Worm (Caenorhabditis elegans) whole organism, L1 larva: ENCODE measurements around the gene nhr-1.
A peak's percentile ranks its signal among the peaks of the same experiment; 100 is the strongest.

Experiments used
- C04F5.9 ChIP-seq: sonication (generic microtip); optimal IDR thresholded peaks from 2 replicates; lab custom pipeline; 2016; ENCODE audit warnings: missing genetic modification characterization, missing compliant biosample characterization
- alr-1 ChIP-seq: fragments of 200-800 bp; sonication (Bioruptor generic); optimal IDR thresholded peaks from 2 replicates; lab custom pipeline; 2018; ENCODE audit warnings: borderline replicate concordance, mild to moderate bottlenecking, missing genetic modification characterization, missing compliant biosample characterization
- aly-2 ChIP-seq: fragments of 150-350 bp; optimal IDR thresholded peaks from 2 replicates; lab custom pipeline; 2014; ENCODE audit warnings: missing biosample characterization, missing genetic modification characterization
- ceh-8 ChIP-seq: fragments of 200-800 bp; sonication (Bioruptor generic); optimal IDR thresholded peaks from 2 replicates; lab custom pipeline; 2018; ENCODE audit warnings: mild to moderate bottlenecking, missing genetic modification characterization, moderate library complexity, missing compliant biosample characterization
- ceh-90 ChIP-seq: sonication (generic microtip); optimal IDR thresholded peaks from 2 replicates; lab custom pipeline; 2016; ENCODE audit warnings: missing genetic modification characterization, missing compliant biosample characterization
- ces-1 ChIP-seq: fragments of 150-350 bp; optimal IDR thresholded peaks from 2 replicates; lab custom pipeline; 2014; ENCODE audit warnings: missing biosample characterization, missing genetic modification reagents, missing genetic modification characterization
- dpl-1 ChIP-seq, 3 experiments: fragments of 150-350 bp in 2 of 3; sonication (generic microtip) in 1 of 3; optimal IDR thresholded peaks; 2 replicates each; lab custom pipeline; 2014 to 2017; ENCODE audit warnings: missing biosample characterization in 3 of 3, missing genetic modification characterization in 3 of 3, missing genetic modification reagents in 3 of 3
- efl-1 ChIP-seq, 4 experiments: fragments of 150-350 bp; optimal IDR thresholded peaks in 3 of 4; peaks in 1 of 4; 1 replicate in 1 of 4; 2 replicates in 3 of 4; lab custom pipeline; 2014; ENCODE audit warnings: missing biosample characterization in 2 of 4, missing genetic modification characterization in 2 of 4, missing genetic modification reagents in 2 of 4
- egl-13 ChIP-seq: sonication (generic microtip); optimal IDR thresholded peaks from 2 replicates; lab custom pipeline; 2016; ENCODE audit warnings: missing genotype, missing genetic modification reagents, missing genetic modification characterization, missing compliant biosample characterization
- elt-2 ChIP-seq: sonication (generic microtip); optimal IDR thresholded peaks from 2 replicates; lab custom pipeline; 2016; ENCODE audit warnings: missing genetic modification characterization, mild to moderate bottlenecking, inconsistent platforms, missing compliant biosample characterization, missing genetic modification reagents
- elt-3 ChIP-seq, 6 experiments: fragments of 150-350 bp in 1 of 6; sonication (generic microtip); optimal IDR thresholded peaks; 2 replicates each; lab custom pipeline; 2017 to 2018; ENCODE audit warnings: missing biosample characterization in 6 of 6, missing genetic modification characterization in 6 of 6, inconsistent platforms in 1 of 6
- fkh-10 ChIP-seq: sonication (generic microtip); optimal IDR thresholded peaks from 2 replicates; lab custom pipeline; 2017; ENCODE audit warnings: missing biosample characterization, missing genetic modification reagents, missing genetic modification characterization
- fkh-8 ChIP-seq: sonication (generic microtip); optimal IDR thresholded peaks from 2 replicates; lab custom pipeline; 2016; ENCODE audit warnings: mild to moderate bottlenecking, missing genetic modification characterization, missing compliant biosample characterization
- hlh-17 ChIP-seq: fragments of 200-800 bp; sonication (Bioruptor generic); optimal IDR thresholded peaks from 2 replicates; lab custom pipeline; 2018; ENCODE audit warnings: missing genetic modification characterization, mild to moderate bottlenecking, missing compliant biosample characterization, moderate library complexity, borderline replicate concordance
- hlh-4 ChIP-seq: sonication (generic microtip); optimal IDR thresholded peaks from 2 replicates; lab custom pipeline; 2016; ENCODE audit warnings: mild to moderate bottlenecking, missing genetic modification characterization, missing compliant biosample characterization
- jun-1 ChIP-seq: fragments of 150-350 bp; optimal IDR thresholded peaks from 2 replicates; lab custom pipeline; 2014; ENCODE audit warnings: missing biosample characterization, missing genetic modification reagents, missing genetic modification characterization
- lin-14 ChIP-seq: fragments of 200-800 bp; sonication (Bioruptor generic); optimal IDR thresholded peaks from 2 replicates; lab custom pipeline; 2018; ENCODE audit warnings: mild to moderate bottlenecking, missing genetic modification characterization, moderate library complexity, missing compliant biosample characterization
- lin-35 ChIP-seq, 2 experiments: fragments of 150-350 bp; optimal IDR thresholded peaks; 2 replicates each; lab custom pipeline; 2014; ENCODE audit warnings: missing biosample characterization in 2 of 2, missing genetic modification characterization in 2 of 2, missing genetic modification reagents in 2 of 2
- lir-3 ChIP-seq: sonication (generic microtip); optimal IDR thresholded peaks from 2 replicates; lab custom pipeline; 2016; ENCODE audit warnings: mild to moderate bottlenecking, missing genetic modification characterization, moderate library complexity, missing compliant biosample characterization; ENCODE audit not compliant: poor library complexity
- lsy-2 ChIP-seq, 2 experiments: fragments of 150-350 bp; optimal IDR thresholded peaks; 2 replicates each; lab custom pipeline; 2014; ENCODE audit warnings: missing biosample characterization in 2 of 2, missing genetic modification characterization in 2 of 2
- mab-9 ChIP-seq: fragments of 200-800 bp; sonication (Bioruptor generic); IDR thresholded peaks from 2 replicates; pipeline ENCODE4 v1.3.6; 2022; ENCODE audit warnings: missing genetic modification reagents, missing genetic modification characterization, missing compliant biosample characterization
- mdl-1 ChIP-seq, 2 experiments: fragments of 150-350 bp; optimal IDR thresholded peaks; 2 replicates each; lab custom pipeline; 2014 to 2017; ENCODE audit warnings: missing biosample characterization in 2 of 2, missing genetic modification characterization in 2 of 2, inconsistent platforms in 1 of 2
- mep-1 ChIP-seq: fragments of 150-350 bp; optimal IDR thresholded peaks from 2 replicates; lab custom pipeline; 2014; ENCODE audit warnings: missing biosample characterization, missing genetic modification characterization
- nhr-12 ChIP-seq: sonication (generic microtip); optimal IDR thresholded peaks from 2 replicates; lab custom pipeline; 2017; ENCODE audit warnings: missing biosample characterization, missing genetic modification characterization
- nhr-19 ChIP-seq: fragments of 200-800 bp; sonication (Bioruptor generic); conservative IDR thresholded peaks from 2 replicates; pipeline ENCODE4 v1.3.6; 2022; ENCODE audit warnings: missing genetic modification characterization, missing compliant biosample characterization
- nhr-20 ChIP-seq: sonication (generic microtip); optimal IDR thresholded peaks from 2 replicates; lab custom pipeline; 2016; ENCODE audit warnings: mild to moderate bottlenecking, missing genetic modification characterization, missing compliant biosample characterization
- nhr-28 ChIP-seq: fragments of 150-350 bp; optimal IDR thresholded peaks from 2 replicates; lab custom pipeline; 2014; ENCODE audit warnings: missing biosample characterization, missing genetic modification characterization
- nhr-71 ChIP-seq: sonication (generic microtip); optimal IDR thresholded peaks from 2 replicates; lab custom pipeline; 2016; ENCODE audit warnings: mild to moderate bottlenecking, missing genetic modification characterization, moderate library complexity, missing compliant biosample characterization
- nhr-76 ChIP-seq: sonication (generic microtip); optimal IDR thresholded peaks from 2 replicates; lab custom pipeline; 2017; ENCODE audit warnings: missing biosample characterization, missing genetic modification characterization
- nhr-77 ChIP-seq: fragments of 150-350 bp; optimal IDR thresholded peaks from 2 replicates; lab custom pipeline; 2014; ENCODE audit warnings: missing biosample characterization, missing genetic modification characterization
- nhr-84 ChIP-seq: sonication (generic microtip); optimal IDR thresholded peaks from 2 replicates; lab custom pipeline; 2017; ENCODE audit warnings: missing biosample characterization, missing genetic modification characterization
- nhr-85 ChIP-seq: sonication (generic microtip); peaks from one replicate; lab custom pipeline; 2016; ENCODE audit warnings: missing genetic modification characterization, inconsistent platforms, missing compliant biosample characterization
- nhr-90 ChIP-seq: sonication (generic microtip); optimal IDR thresholded peaks from 2 replicates; lab custom pipeline; 2016; ENCODE audit warnings: mild to moderate bottlenecking, missing genetic modification characterization, missing compliant biosample characterization; ENCODE audit not compliant: poor library complexity
- pqm-1 ChIP-seq: sonication (generic microtip); optimal IDR thresholded peaks from 3 replicates; lab custom pipeline; 2017; ENCODE audit warnings: missing biosample characterization, missing genetic modification characterization
- rnt-1 ChIP-seq: sonication (generic microtip); optimal IDR thresholded peaks from 2 replicates; lab custom pipeline; 2016; ENCODE audit warnings: mild to moderate bottlenecking, missing genetic modification characterization, moderate library complexity, missing compliant biosample characterization
- snu-23 ChIP-seq: sonication (generic microtip); optimal IDR thresholded peaks from 2 replicates; lab custom pipeline; 2016; ENCODE audit warnings: missing genetic modification characterization, missing compliant biosample characterization
- sptf-1 ChIP-seq: fragments of 150-350 bp; optimal IDR thresholded peaks from 2 replicates; lab custom pipeline; 2014; ENCODE audit warnings: missing biosample characterization, missing genetic modification characterization
- sup-37 ChIP-seq: fragments of 200-800 bp; sonication (Bioruptor generic); optimal IDR thresholded peaks from 2 replicates; lab custom pipeline; 2018; ENCODE audit warnings: mild to moderate bottlenecking, missing genetic modification characterization, missing compliant biosample characterization
- unc-130 ChIP-seq: fragments of 150-350 bp; optimal IDR thresholded peaks from 2 replicates; lab custom pipeline; 2017; ENCODE audit warnings: missing biosample characterization, missing genetic modification characterization, inconsistent platforms
- unc-30 ChIP-seq: sonication (generic microtip); optimal IDR thresholded peaks from 2 replicates; lab custom pipeline; 2017; ENCODE audit warnings: missing biosample characterization, missing genetic modification characterization
- zag-1 ChIP-seq: fragments of 150-350 bp; optimal IDR thresholded peaks from 2 replicates; lab custom pipeline; 2014; ENCODE audit warnings: missing biosample characterization, missing genetic modification characterization
- zip-4 ChIP-seq: fragments of 200-800 bp; sonication (Bioruptor generic); optimal IDR thresholded peaks from 2 replicates; lab custom pipeline; 2018; ENCODE audit warnings: mild to moderate bottlenecking, missing genetic modification characterization, moderate library complexity, missing compliant biosample characterization
- ztf-11 ChIP-seq, 2 experiments: sonication (generic microtip); optimal IDR thresholded peaks; 2 replicates each; lab custom pipeline; 2016 to 2017; ENCODE audit warnings: missing genetic modification characterization in 2 of 2, missing biosample characterization in 1 of 2, missing compliant biosample characterization in 1 of 2

The nhr-1 gene

ce11 chrX:17466615-17467014 is 47.2 kb upstream of the nhr-1 start, which contains the start of gene ZK54.3 (continued):
- TF ChIP-seq unc-30 (no peak), nhr-90 (tag; lab: Kevin White, UChicago) (no peak), ceh-90 (tag; lab: Kevin White, UChicago) (no peak), dpl-1 (GFP tag; optimal IDR thresholded peaks at IDR 0.05; lab: Kevin White, UChicago) (no peak), lir-3 (tag; lab: Kevin White, UChicago) (no peak), pqm-1 (tag; lab: Kevin White, UChicago) (no peak), zip-4 (GFP tag; lab: Kevin White, UChicago) (no peak), zag-1 (tag; lab: Kevin White, UChicago) (no peak), sptf-1 (no peak), nhr-76 (tag; lab: Kevin White, UChicago) (no peak), jun-1 (tag; lab: Kevin White, UChicago) (no peak), nhr-12 (tag; lab: Kevin White, UChicago) (no peak)

ce11 chrX:17468483-17468882 is 45.4 kb upstream of the nhr-1 start:
- TF ChIP-seq aly-2 (tag; lab: Kevin White, UChicago) (no peak), egl-13 (tag; lab: Kevin White, UChicago) (no peak), nhr-71 (tag; lab: Kevin White, UChicago) (no peak), snu-23 (no peak)

- TF ChIP-seq nhr-20 (tag; lab: Kevin White, UChicago) (peak; percentile 44), elt-2 (tag; lab: Kevin White, UChicago) (peak; percentile 74), unc-130 (tag; lab: Kevin White, UChicago) (no peak), pqm-1 (tag; lab: Kevin White, UChicago) (peak; percentile 64), ceh-8 (GFP tag; lab: Kevin White, UChicago) (no peak), mdl-1 (tag; optimal IDR thresholded peaks at IDR 0.05; lab: Kevin White, UChicago) (peak in 1 of 2 experiments; percentile 18), jun-1 (tag; lab: Kevin White, UChicago) (peak; percentile 14), lin-14 (peak; percentile 6), lin-35 (GFP tag; optimal IDR thresholded peaks at IDR 0.05; lab: Kevin White, UChicago) (peak in 1 of 2 experiments; percentile 37)
Measured at ce11 chrX:17471703-17472102, 42.2 kb upstream of the nhr-1 start.

ce11 chrX:17472917-17473316 is 40.9 kb upstream of the nhr-1 start:
- TF ChIP-seq unc-130 (tag; lab: Kevin White, UChicago) (peak; percentile 45), lin-35 (GFP tag; optimal IDR thresholded peaks at IDR 0.05; lab: Kevin White, UChicago) (peak in 1 of 2 experiments; percentile 38), mdl-1 (tag; optimal IDR thresholded peaks at IDR 0.05; lab: Kevin White, UChicago) (peak in 1 of 2 experiments; percentile 61), nhr-90 (tag; lab: Kevin White, UChicago) (peak; percentile 25), nhr-12 (tag; lab: Kevin White, UChicago) (no peak), alr-1 (no peak), elt-3 (tag; optimal IDR thresholded peaks at IDR 0.05; lab: Kevin White, UChicago) (no peak), mep-1 (tag; lab: Kevin White, UChicago) (peak; percentile 4), lin-14 (peak; percentile 45), ztf-11 (tag; optimal IDR thresholded peaks at IDR 0.05; lab: Kevin White, UChicago) (no peak), nhr-71 (tag; lab: Kevin White, UChicago) (peak; percentile 57), ceh-8 (GFP tag; lab: Kevin White, UChicago) (no peak), efl-1 (optimal IDR thresholded peaks at IDR 0.05; lab: Kevin White, UChicago) (no peak), efl-1 (GFP tag; optimal IDR thresholded peaks at IDR 0.05 in 1 of 2; lab: Kevin White, UChicago) (peak in 1 of 2 experiments; percentile 40), lsy-2 (tag; optimal IDR thresholded peaks at IDR 0.05; lab: Kevin White, UChicago) (peak in 1 of 2 experiments; percentile 18), fkh-10 (no peak), hlh-4 (tag; lab: Kevin White, UChicago) (no peak), fkh-8 (tag; lab: Kevin White, UChicago) (no peak), mab-9 (GFP tag; lab: Robert Waterston, UW) (no peak), ces-1 (GFP tag; lab: Kevin White, UChicago) (no peak), hlh-17 (no peak), rnt-1 (tag; lab: Kevin White, UChicago) (peak; percentile 51), egl-13 (tag; lab: Kevin White, UChicago) (no peak), C04F5.9 (no peak), nhr-84 (tag; lab: Kevin White, UChicago) (no peak), nhr-28 (tag; lab: Kevin White, UChicago) (no peak), sup-37 (GFP tag; lab: Kevin White, UChicago) (no peak), elt-2 (tag; lab: Kevin White, UChicago) (peak; percentile 54), nhr-19 (peak; percentile 59), snu-23 (peak; percentile 42), nhr-77 (tag; lab: Kevin White, UChicago) (no peak), nhr-85 (tag; lab: Kevin White, UChicago) (no peak)
